Worm (Caenorhabditis elegans): Measurements from ENCODE around the gene srz-63.
A peak's percentile ranks its signal among the peaks of the same experiment; 100 is the strongest.

The srz-63 gene

DNA sequence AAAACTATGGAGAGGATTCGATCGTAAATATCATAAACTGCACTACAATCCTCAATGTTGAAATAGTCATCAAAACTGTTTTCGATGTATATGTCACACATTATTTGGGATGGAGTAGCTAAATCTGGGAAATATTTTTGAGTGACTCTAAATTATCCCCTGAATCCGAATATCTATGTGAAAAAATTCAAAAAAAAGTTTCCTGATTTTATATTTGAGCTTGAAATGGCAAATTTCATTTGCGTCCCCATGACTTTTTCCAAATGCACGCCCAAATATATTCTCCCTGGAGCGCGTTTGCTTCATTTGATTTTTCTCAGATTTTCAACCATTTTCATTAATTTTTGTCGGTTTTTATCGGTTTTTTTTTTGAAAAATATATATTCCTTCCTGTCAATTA is 14.7 kb downstream of the srz-63 start, which contains the start of gene srz-64:
TSS of gene srz-64 (minus strand) at position 101 of the 400 bp plus-strand sequence.
- TF ChIP-seq blmp-1 (tag; optimal IDR thresholded peaks at IDR 0.05; ENCODE audit: insufficient read depth): no peak
- no peak for TF ChIP-seq unc-55 (GFP tag; optimal IDR thresholded peaks at IDR 0.05)
- no peak for TF ChIP-seq nhr-11 (tag; optimal IDR thresholded peaks at IDR 0.05)
- no peak for TF ChIP-seq unc-39 (tag; optimal IDR thresholded peaks at IDR 0.05)
- no peak for TF ChIP-seq gmeb-1 (tag; optimal IDR thresholded peaks at IDR 0.05)
- TF ChIP-seq C34F6.9 (tag; optimal IDR thresholded peaks at IDR 0.05): no peak
- no peak for TF ChIP-seq nhr-23 (tag; optimal IDR thresholded peaks at IDR 0.05)
- no peak for TF ChIP-seq nhr-6 (tag; optimal IDR thresholded peaks at IDR 0.05)
- no peak for TF ChIP-seq ceh-16 (tag; optimal IDR thresholded peaks at IDR 0.05)
- TF ChIP-seq aly-2 (tag; optimal IDR thresholded peaks at IDR 0.05): no peak
- no peak for TF ChIP-seq ztf-1 (GFP tag; conservative IDR thresholded peaks at IDR 0.05)
- no peak for TF ChIP-seq peb-1 (tag; optimal IDR thresholded peaks at IDR 0.05)
- no peak for TF ChIP-seq ztf-11 (tag; optimal IDR thresholded peaks at IDR 0.05)
- no peak for TF ChIP-seq zag-1 (tag; optimal IDR thresholded peaks at IDR 0.05)
- TF ChIP-seq crh-2 (tag; optimal IDR thresholded peaks at IDR 0.05): no peak
- no peak for TF ChIP-seq sma-9 (GFP tag; optimal IDR thresholded peaks at IDR 0.05)
- TF ChIP-seq sma-9 (tag; optimal IDR thresholded peaks at IDR 0.05): no peak
- no peak for TF ChIP-seq mab-5 (tag; optimal IDR thresholded peaks at IDR 0.05)

DNA sequence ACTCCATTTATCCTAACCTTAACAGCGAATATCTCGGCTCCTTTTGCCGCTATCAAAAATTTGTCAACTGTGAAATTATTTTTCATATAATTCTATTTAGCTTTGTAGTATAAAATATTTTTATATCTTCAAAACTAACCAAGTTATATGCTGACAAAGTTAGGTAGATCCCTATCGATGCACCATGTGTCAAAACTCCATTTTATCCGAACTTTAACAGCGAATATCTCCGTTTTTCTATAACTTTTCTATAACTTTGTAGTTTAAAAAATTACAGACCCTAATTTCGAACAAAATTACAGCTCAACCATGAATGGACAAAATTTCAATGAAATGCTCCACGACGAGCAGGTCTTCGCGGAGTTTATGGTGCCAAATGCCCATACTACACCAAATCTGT is 17.3 kb downstream of the srz-63 start, which contains the start of gene Y57G7A.2:
TSS of gene Y57G7A.2 (plus strand) at position 301 of the 400 bp plus-strand sequence.
- TF ChIP-seq lsy-2 (tag; optimal IDR thresholded peaks at IDR 0.05) (no peak), nhr-129 (tag; optimal IDR thresholded peaks at IDR 0.05) (no peak), ceh-16 (tag; optimal IDR thresholded peaks at IDR 0.05) (no peak), zag-1 (tag; optimal IDR thresholded peaks at IDR 0.05) (no peak), crh-2 (tag; optimal IDR thresholded peaks at IDR 0.05) (no peak), ceh-82 (tag; optimal IDR thresholded peaks at IDR 0.05) (no peak), nhr-23 (tag; optimal IDR thresholded peaks at IDR 0.05) (no peak), R02D3.7 (tag; optimal IDR thresholded peaks at IDR 0.05) (no peak), mbf-1 (tag; optimal IDR thresholded peaks at IDR 0.05) (no peak), elt-3 (tag; optimal IDR thresholded peaks at IDR 0.05) (no peak), skn-1 (tag; optimal IDR thresholded peaks at IDR 0.05) (no peak), mdl-1 (tag; optimal IDR thresholded peaks at IDR 0.05) (no peak), ztf-11 (tag; optimal IDR thresholded peaks at IDR 0.05) (no peak), unc-39 (tag; optimal IDR thresholded peaks at IDR 0.05) (no peak), dmd-4 (tag; optimal IDR thresholded peaks at IDR 0.05) (no peak), egl-27 (tag; optimal IDR thresholded peaks at IDR 0.05) (no peak)

- TF ChIP-seq zag-1 (tag; optimal IDR thresholded peaks at IDR 0.05) (no peak), nhr-237 (tag; optimal IDR thresholded peaks at IDR 0.05) (no peak), fos-1 (tag; optimal IDR thresholded peaks at IDR 0.05) (peak; percentile 1), mdl-1 (tag; optimal IDR thresholded peaks at IDR 0.05) (no peak), unc-62 (GFP tag; optimal IDR thresholded peaks at IDR 0.05) (no peak)
Measured at ce11 chrII:1297044-1297696, 18.7 kb downstream of the srz-63 start.

DNA sequence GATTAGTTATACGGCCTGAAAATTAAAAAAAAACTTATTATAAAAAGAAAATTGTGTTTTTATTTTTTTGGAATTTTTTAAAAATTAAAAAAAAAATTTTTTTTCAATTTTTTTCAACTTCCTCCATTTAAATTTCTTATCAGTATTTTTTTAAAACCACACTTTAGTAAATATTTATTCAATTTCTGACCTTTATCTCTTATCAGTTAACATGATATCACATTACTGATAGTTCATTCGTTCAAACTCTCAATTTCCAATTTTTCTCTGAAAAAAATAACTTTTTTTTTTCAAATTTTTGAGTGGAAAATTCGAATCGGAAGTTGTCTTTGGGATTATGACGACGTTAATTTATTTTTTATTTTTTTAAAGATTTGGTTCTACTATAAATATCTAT is 19.2 kb downstream of the srz-63 start:
- no peak for TF ChIP-seq snpc-4 (tag; optimal IDR thresholded peaks at IDR 0.05)
- TF ChIP-seq peb-1 (tag; optimal IDR thresholded peaks at IDR 0.05): no peak
- peak; percentile 1 for TF ChIP-seq fos-1 (tag; optimal IDR thresholded peaks at IDR 0.05)
- TF ChIP-seq nhr-12 (tag; optimal IDR thresholded peaks at IDR 0.05): no peak

ce11 chrII:1298169-1298568 is 19.7 kb downstream of the srz-63 start, which contains the start of gene Y57G7A.1:
Gene Y57G7A.1 (plus strand): TSS chrII:1298469.
- TF ChIP-seq F13H6.1 (tag; optimal IDR thresholded peaks at IDR 0.05): no peak
- no peak for TF ChIP-seq crh-2 (tag; optimal IDR thresholded peaks at IDR 0.05)
- TF ChIP-seq peb-1 (tag; optimal IDR thresholded peaks at IDR 0.05): no peak
- TF ChIP-seq mab-5 (tag; optimal IDR thresholded peaks at IDR 0.05): no peak
- no peak for TF ChIP-seq gmeb-1 (tag; optimal IDR thresholded peaks at IDR 0.05)
- no peak for TF ChIP-seq egl-27 (tag; optimal IDR thresholded peaks at IDR 0.05)

Measured in whole organism, L2 larva.